Fruit fly (Drosophila melanogaster) whole organism, embryonic: ENCODE data around the gene Ipo9.
A peak's percentile ranks its signal among the peaks of the same experiment; 100 is the strongest.

ENCODE experiments used
- Bgb ChIP-seq: fragments of 200-800 bp; sonication (Bioruptor generic); IDR thresholded peaks from 2 replicates; pipeline ENCODE4 v1.3.6; 2022; ENCODE audit warnings: missing biosample characterization, missing genetic modification characterization; ENCODE audit not compliant: partially characterized antibody
- Blimp-1 ChIP-seq: fragments of 200-800 bp; sonication (Bioruptor generic); optimal IDR thresholded peaks from 3 replicates; lab custom pipeline; 2018; ENCODE audit warnings: missing biosample characterization, missing genetic modification characterization, mild to moderate bottlenecking, moderate library complexity, missing genetic modification reagents
- CG10147 ChIP-seq: fragments of 200-800 bp; sonication (Bioruptor generic); optimal IDR thresholded peaks from 2 replicates; lab custom pipeline; 2019; ENCODE audit warnings: missing biosample characterization, mild to moderate bottlenecking, missing genetic modification characterization, moderate library complexity
- CG11504 ChIP-seq: fragments of 200-800 bp; sonication (Bioruptor generic); optimal IDR thresholded peaks from 3 replicates; lab custom pipeline; 2019; ENCODE audit warnings: missing biosample characterization, mild to moderate bottlenecking, missing genetic modification characterization, moderate library complexity
- CG12299 ChIP-seq: fragments of 200-800 bp; sonication (Bioruptor generic); optimal IDR thresholded peaks from 2 replicates; lab custom pipeline; 2018; ENCODE audit warnings: missing biosample characterization, mild to moderate bottlenecking, missing genetic modification characterization
- CG1603 ChIP-seq: fragments of 200-800 bp; sonication (Bioruptor generic); optimal IDR thresholded peaks from 2 replicates; lab custom pipeline; 2019; ENCODE audit warnings: missing biosample characterization, mild to moderate bottlenecking, missing genetic modification characterization, moderate library complexity
- CG1647 ChIP-seq: fragments of 200-800 bp; sonication (Bioruptor generic); optimal IDR thresholded peaks from 3 replicates; lab custom pipeline; 2016; ENCODE audit warnings: missing biosample characterization, missing genetic modification characterization
- CG17361 ChIP-seq: fragments of 200-800 bp; sonication (Bioruptor generic); IDR thresholded peaks from 3 replicates; pipeline ENCODE4 v1.3.6; 2022; ENCODE audit warnings: missing biosample characterization, missing genetic modification characterization
- CG17385 ChIP-seq: fragments of 200-800 bp; sonication (Bioruptor generic); optimal IDR thresholded peaks from 3 replicates; lab custom pipeline; 2018; ENCODE audit warnings: missing biosample characterization, mild to moderate bottlenecking, missing genetic modification characterization
- CG2875 ChIP-seq: fragments of 200-800 bp; sonication (Bioruptor generic); optimal IDR thresholded peaks from 2 replicates; lab custom pipeline; 2017; ENCODE audit warnings: missing biosample characterization, mild to moderate bottlenecking, missing genetic modification characterization, missing genetic modification reagents
- CG3163 ChIP-seq: fragments of 200-800 bp; sonication (Bioruptor generic); optimal IDR thresholded peaks from 3 replicates; lab custom pipeline; 2016; ENCODE audit warnings: missing biosample characterization, missing genetic modification characterization
- CG32772 ChIP-seq: fragments of 200-800 bp; sonication (Bioruptor generic); IDR thresholded peaks from 2 replicates; pipeline ENCODE4 v1.3.6; 2022; ENCODE audit warnings: missing biosample characterization, missing genetic modification characterization
- CG33557 ChIP-seq: fragments of 200-800 bp; sonication (Bioruptor generic); optimal IDR thresholded peaks from 2 replicates; lab custom pipeline; 2019; ENCODE audit warnings: missing biosample characterization, mild to moderate bottlenecking, missing genetic modification characterization, moderate library complexity
- CG4730 ChIP-seq: fragments of 200-800 bp; sonication (Bioruptor generic); IDR thresholded peaks from 2 replicates; pipeline ENCODE4 v1.3.6; 2022; ENCODE audit warnings: missing biosample characterization, missing genetic modification characterization
- CG7786 ChIP-seq: fragments of 200-800 bp; sonication (Bioruptor generic); optimal IDR thresholded peaks from 2 replicates; lab custom pipeline; 2016; ENCODE audit warnings: missing biosample characterization, missing genetic modification characterization
- CG9437 ChIP-seq: fragments of 200-800 bp; sonication (Bioruptor generic); optimal IDR thresholded peaks from 2 replicates; lab custom pipeline; 2018; ENCODE audit warnings: missing biosample characterization, mild to moderate bottlenecking, missing genetic modification characterization
- Dek ChIP-seq: fragments of 200-800 bp; sonication (Bioruptor generic); optimal IDR thresholded peaks from 3 replicates; lab custom pipeline; 2019; ENCODE audit warnings: missing biosample characterization, mild to moderate bottlenecking, missing genetic modification characterization, moderate library complexity
- Dfd ChIP-seq, 2 experiments: fragments of >200 bp; optimal IDR thresholded peaks; 2 replicates each; lab custom pipeline; 2017; ENCODE audit warnings: missing biosample characterization in 2 of 2, missing genetic modification characterization in 2 of 2
- Dip3 ChIP-seq: fragments of 200-800 bp; sonication (Bioruptor generic); optimal IDR thresholded peaks from 3 replicates; lab custom pipeline; 2016; ENCODE audit warnings: missing biosample characterization, missing genetic modification characterization
- Dp ChIP-seq: fragments of 200-800 bp; sonication (Bioruptor generic); optimal IDR thresholded peaks from 2 replicates; lab custom pipeline; 2018; ENCODE audit warnings: missing biosample characterization, mild to moderate bottlenecking, missing genetic modification characterization, moderate library complexity
- ERR ChIP-seq: fragments of 200-800 bp; sonication (Bioruptor generic); optimal IDR thresholded peaks from 2 replicates; lab custom pipeline; 2016; ENCODE audit warnings: missing biosample characterization, missing genetic modification characterization
- HmgD ChIP-seq: fragments of 200-800 bp; sonication (Bioruptor generic); optimal IDR thresholded peaks from 3 replicates; lab custom pipeline; 2016; ENCODE audit warnings: missing biosample characterization, missing genetic modification characterization
- Max ChIP-seq: fragments of 200-800 bp; sonication (Bioruptor generic); optimal IDR thresholded peaks from 2 replicates; lab custom pipeline; 2016; ENCODE audit warnings: missing biosample characterization, mild to moderate bottlenecking, missing genetic modification characterization
- Nf-YB ChIP-seq: fragments of 200-800 bp; sonication (Bioruptor generic); optimal IDR thresholded peaks from 3 replicates; lab custom pipeline; 2019; ENCODE audit warnings: missing biosample characterization, mild to moderate bottlenecking, missing genetic modification characterization, moderate library complexity
- Pdp1 ChIP-seq, 2 experiments: fragments of 200-800 bp; sonication (Bioruptor generic); optimal IDR thresholded peaks; 3 replicates each; lab custom pipeline; 2016; ENCODE audit warnings: missing biosample characterization in 2 of 2, missing genetic modification characterization in 2 of 2, mild to moderate bottlenecking in 1 of 2, moderate library complexity in 1 of 2
- TFAM ChIP-seq: fragments of 200-800 bp; sonication (Bioruptor generic); optimal IDR thresholded peaks from 2 replicates; lab custom pipeline; 2017; ENCODE audit warnings: missing biosample characterization, missing genetic modification characterization, inconsistent platforms
- ab ChIP-seq: fragments of 200-800 bp; sonication (Bioruptor generic); optimal IDR thresholded peaks from 2 replicates; lab custom pipeline; 2016; ENCODE audit warnings: missing biosample characterization, missing genetic modification characterization
- cato ChIP-seq: fragments of 200-800 bp; sonication (Bioruptor generic); optimal IDR thresholded peaks from 2 replicates; lab custom pipeline; 2016; ENCODE audit warnings: missing biosample characterization, missing genetic modification characterization, borderline replicate concordance
- chif ChIP-seq, 2 experiments: fragments of 200-800 bp; sonication (Bioruptor generic); optimal IDR thresholded peaks; 3 replicates each; lab custom pipeline; 2016; ENCODE audit warnings: missing biosample characterization in 2 of 2, missing genetic modification characterization in 2 of 2
- dpn ChIP-seq, 2 experiments: fragments of 200-800 bp; sonication (Bioruptor generic); optimal IDR thresholded peaks; 3 replicates each; lab custom pipeline; 2016; ENCODE audit warnings: missing biosample characterization in 2 of 2, missing genetic modification characterization in 2 of 2
- esg ChIP-seq: fragments of 200-800 bp; sonication (Bioruptor generic); conservative IDR thresholded peaks from 2 replicates; pipeline ENCODE4 v1.3.6; 2022; ENCODE audit warnings: missing biosample characterization, missing genetic modification characterization
- jumu ChIP-seq: fragments of 200-800 bp; sonication (Bioruptor generic); optimal IDR thresholded peaks from 3 replicates; lab custom pipeline; 2016; ENCODE audit warnings: missing biosample characterization, missing genetic modification characterization
- lmd ChIP-seq: fragments of 200-800 bp; sonication (Bioruptor generic); IDR thresholded peaks from 2 replicates; pipeline ENCODE4 v1.3.6; 2022; ENCODE audit warnings: missing biosample characterization, missing genetic modification characterization
- lov ChIP-seq, 2 experiments: fragments of 200-800 bp in 1 of 2; fragments of >200 bp in 1 of 2; sonication (Bioruptor generic) in 1 of 2; IDR thresholded peaks in 1 of 2; optimal IDR thresholded peaks in 1 of 2; 2 replicates in 1 of 2; 3 replicates in 1 of 2; pipeline versions ENCODE4 v1.3.6 to Lab custom; 2017 to 2022; ENCODE audit warnings: missing biosample characterization in 1 of 2, missing genetic modification characterization in 1 of 2
- maf-S ChIP-seq: fragments of 200-800 bp; sonication (Bioruptor generic); optimal IDR thresholded peaks from 2 replicates; lab custom pipeline; 2016; ENCODE audit warnings: missing biosample characterization, missing genetic modification characterization
- nau ChIP-seq: fragments of 200-800 bp; sonication (Bioruptor generic); optimal IDR thresholded peaks from 3 replicates; lab custom pipeline; 2017; ENCODE audit warnings: missing biosample characterization, mild to moderate bottlenecking, missing genetic modification characterization, missing genetic modification reagents
- nom ChIP-seq: fragments of 200-800 bp; sonication (Bioruptor generic); optimal IDR thresholded peaks from 2 replicates; lab custom pipeline; 2017; ENCODE audit warnings: missing biosample characterization, missing genetic modification characterization, mild to moderate bottlenecking, moderate library complexity, missing genetic modification reagents
- pan ChIP-seq, 4 experiments: fragments of >200 bp in 3 of 4; fragments of 200-800 bp in 1 of 4; sonication (Bioruptor generic) in 1 of 4; optimal IDR thresholded peaks in 3 of 4; IDR thresholded peaks in 1 of 4; 2 replicates each; pipeline versions ENCODE4 v1.3.6 to Lab custom; 2017 to 2022; ENCODE audit warnings: missing biosample characterization in 2 of 4, missing genetic modification characterization in 2 of 4, mixed read lengths in 1 of 4
- prd ChIP-seq, 3 experiments: fragments of >200 bp in 2 of 3; fragments of 200-800 bp in 1 of 3; sonication (Bioruptor generic) in 1 of 3; optimal IDR thresholded peaks in 2 of 3; IDR thresholded peaks in 1 of 3; 2 replicates in 2 of 3; 3 replicates in 1 of 3; pipeline versions ENCODE4 v1.3.6 to Lab custom; 2017 to 2022; ENCODE audit warnings: missing biosample characterization in 1 of 3, missing genetic modification characterization in 1 of 3
- pum ChIP-seq: fragments of 200-800 bp; sonication (Bioruptor generic); optimal IDR thresholded peaks from 2 replicates; lab custom pipeline; 2016; ENCODE audit warnings: missing biosample characterization, missing genetic modification characterization
- sens ChIP-seq: fragments of 200-800 bp; sonication (Bioruptor generic); peaks from one replicate; lab custom pipeline; 2016; ENCODE audit warnings: missing biosample characterization, missing genetic modification characterization
- sens-2 ChIP-seq: fragments of 200-800 bp; sonication (Bioruptor generic); IDR thresholded peaks from 2 replicates; pipeline ENCODE4 v1.3.6; 2022; ENCODE audit warnings: missing biosample characterization, missing genetic modification characterization
- sisA ChIP-seq: fragments of 200-800 bp; sonication (Bioruptor generic); IDR thresholded peaks from 2 replicates; pipeline ENCODE4 v1.3.6; 2022; ENCODE audit warnings: missing biosample characterization, missing genetic modification characterization
- slbo ChIP-seq: fragments of 200-800 bp; sonication (Bioruptor generic); IDR thresholded peaks from 2 replicates; pipeline ENCODE4 v1.3.6; 2022; ENCODE audit warnings: missing biosample characterization, missing genetic modification characterization
- so ChIP-seq: fragments of 200-800 bp; sonication (Bioruptor generic); IDR thresholded peaks from 3 replicates; pipeline ENCODE4 v1.3.6; 2022; ENCODE audit warnings: missing biosample characterization, missing genetic modification characterization
- stwl ChIP-seq: fragments of 200-800 bp; sonication (Bioruptor generic); optimal IDR thresholded peaks from 3 replicates; lab custom pipeline; 2018; ENCODE audit warnings: missing biosample characterization, mild to moderate bottlenecking, missing genetic modification characterization, moderate library complexity
- yki ChIP-seq: fragments of >200 bp; optimal IDR thresholded peaks from 3 replicates; lab custom pipeline; 2018

The Ipo9 gene

DNA sequence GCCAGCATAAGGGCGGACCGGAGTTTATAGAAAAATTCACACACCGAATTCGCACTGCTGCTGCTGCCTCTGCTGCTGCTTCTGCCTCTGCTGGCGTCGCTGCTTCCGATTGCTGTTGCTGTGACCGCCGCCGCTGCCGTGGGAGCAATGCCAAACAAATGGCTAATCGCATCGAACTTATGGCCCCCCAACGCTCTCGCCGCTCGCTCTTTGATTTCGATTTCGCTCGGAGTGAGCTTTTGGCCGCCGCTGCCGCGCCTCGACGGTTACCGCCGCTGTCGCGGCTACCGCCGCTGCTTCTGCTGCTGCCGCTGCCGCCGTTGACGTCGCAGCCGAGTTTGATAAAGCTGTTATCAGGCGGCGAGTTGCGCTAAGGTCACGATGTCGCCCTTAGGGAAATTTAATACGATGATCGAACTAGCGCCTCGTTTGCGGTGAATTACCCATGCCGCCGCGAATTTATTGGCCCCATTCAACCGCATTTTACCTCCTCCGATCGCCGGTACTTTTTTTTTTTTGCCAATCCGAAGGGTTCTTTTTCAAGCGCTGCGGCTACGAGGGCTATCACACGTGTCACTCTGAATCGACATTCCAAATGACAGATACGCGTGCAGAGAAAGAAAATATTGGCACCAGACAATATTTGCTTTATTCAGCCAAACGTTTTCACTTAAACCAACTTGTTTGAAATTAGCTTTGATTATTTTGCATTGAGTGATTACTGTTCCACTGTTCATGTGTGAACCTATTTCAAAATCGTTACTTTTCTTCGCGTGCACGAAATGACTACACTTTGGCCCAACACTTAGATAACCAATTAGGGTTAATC, 45.9 kb downstream of the Ipo9 start (continued):
- TF ChIP-seq CG11504 (tag; lab: Kevin White, UChicago) (peak; percentile 73), CG3163 (peak; percentile 32), dpn (GFP tag; optimal IDR thresholded peaks at IDR 0.05; lab: Kevin White, UChicago) (peak; percentile 55 to 63), CG12299 (tag; lab: Kevin White, UChicago) (no peak), CG32772 (GFP tag; lab: Robert Waterston, UW) (peak; percentile 81), CG10147 (GFP tag; lab: Kevin White, UChicago) (peak; percentile 8), lov (optimal IDR thresholded peaks at IDR 0.05; lab: Kevin White, UChicago) (no peak), lov (GFP tag; IDR thresholded peaks at IDR 0.05; lab: Robert Waterston, UW) (no peak), Blimp-1 (GFP tag; lab: Kevin White, UChicago) (peak; percentile 64), pan (optimal IDR thresholded peaks at IDR 0.05; lab: Kevin White, UChicago) (no peak), pan (GFP tag; optimal IDR thresholded peaks at IDR 0.05 in 1 of 2, IDR thresholded peaks at IDR 0.05 in 1 of 2) (peak in 1 of 2 experiments; percentile 85), so (GFP tag; lab: Robert Waterston, UW) (peak; percentile 77; the same call in 2 of the 3 replicates), CG4730 (GFP tag; lab: Robert Waterston, UW) (peak; percentile 78), ERR (GFP tag; lab: Kevin White, UChicago) (peak; percentile 38), HmgD (GFP tag; lab: Kevin White, UChicago) (no peak), esg (GFP tag; lab: Robert Waterston, UW) (peak; percentile 78), Pdp1 (GFP tag; optimal IDR thresholded peaks at IDR 0.05; lab: Kevin White, UChicago) (peak; percentile 59 to 66), CG33557 (GFP tag; lab: Kevin White, UChicago) (no peak), yki (lab: Kevin White, UChicago) (no peak), Dp (GFP tag; lab: Kevin White, UChicago) (no peak), Dek (tag; lab: Kevin White, UChicago) (peak; percentile 35), stwl (no peak), chif (GFP tag; optimal IDR thresholded peaks at IDR 0.05; lab: Kevin White, UChicago) (peak; percentile 20 to 63), Dip3 (peak; percentile 62), CG2875 (GFP tag; lab: Kevin White, UChicago) (no peak), lmd (peak; percentile 79), ab (GFP tag; lab: Kevin White, UChicago) (peak; percentile 28), Bgb (no peak), sens-2 (0 out of 2 replicates have a peak, but pooled peaks have one; percentile 38), CG17385 (GFP tag; lab: Kevin White, UChicago) (peak; percentile 60), sisA (GFP tag; lab: Robert Waterston, UW) (peak; percentile 64), maf-S (no peak), prd (optimal IDR thresholded peaks at IDR 0.05; lab: Kevin White, UChicago) (no peak), prd (GFP tag; IDR thresholded peaks at IDR 0.05; lab: Robert Waterston, UW) (peak; percentile 86), slbo (peak; percentile 91), cato (GFP tag; lab: Kevin White, UChicago) (no peak), CG17361 (GFP tag; lab: Robert Waterston, UW) (peak; percentile 59; the same call in 1 of the 3 replicates), TFAM (GFP tag; lab: Kevin White, UChicago) (no peak), pum (GFP tag; lab: Kevin White, UChicago) (peak; percentile 69), Nf-YB (GFP tag; lab: Kevin White, UChicago) (no peak), jumu (peak; percentile 66), CG1647 (GFP tag; lab: Kevin White, UChicago) (peak; percentile 62), Max (GFP tag; lab: Kevin White, UChicago) (peak; percentile 4), CG9437 (GFP tag; lab: Kevin White, UChicago) (peak; percentile 37), nau (GFP tag; lab: Kevin White, UChicago) (peak; percentile 1), Dfd (GFP tag; optimal IDR thresholded peaks at IDR 0.05; lab: Kevin White, UChicago) (no peak), sens (peak; percentile 80), CG7786 (peak; percentile 67), CG1603 (peak; percentile 66), nom (GFP tag; lab: Kevin White, UChicago) (no peak)
